Fruit fly (Drosophila melanogaster): Measurements from ENCODE around the gene Sema1a.

The Sema1a gene

dm6 chr2L:8679712-8680111 lies 137.8 kb downstream of the Sema1a start, which contains the start of gene CG9287:
TSS of gene CG9287 (minus strand) at chr2L:8679812.
- 0 out of 2 replicates have a peak, but pooled peaks have one; percentile 14 for TF ChIP-seq ap (GFP tag; IDR thresholded peaks at IDR 0.05)
- no peak for TF ChIP-seq psq (GFP tag; optimal IDR thresholded peaks at IDR 0.05)
- no peak for TF ChIP-seq dpn (GFP tag; optimal IDR thresholded peaks at IDR 0.05)

- TF ChIP-seq CG6854 (GFP tag; optimal IDR thresholded peaks at IDR 0.05) = no peak
- no peak for TF ChIP-seq HLH54F (GFP tag; optimal IDR thresholded peaks at IDR 0.05)
- TF ChIP-seq Dad (GFP tag; optimal IDR thresholded peaks at IDR 0.05) = no peak
- TF ChIP-seq CG15073 (GFP tag; optimal IDR thresholded peaks at IDR 0.05) = no peak
- TF ChIP-seq Drgx (GFP tag; IDR thresholded peaks at IDR 0.05) = no peak
- TF ChIP-seq unc-4 (GFP tag; IDR thresholded peaks at IDR 0.05; ENCODE audit: partially characterized antibody) = no peak
- TF ChIP-seq CG15011 (GFP tag; optimal IDR thresholded peaks at IDR 0.05) = no peak
- peak; percentile 78 for TF ChIP-seq amos (GFP tag; IDR thresholded peaks at IDR 0.05; ENCODE audit: partially characterized antibody)
- TF ChIP-seq Neu2 (GFP tag; optimal IDR thresholded peaks at IDR 0.05; ENCODE audit: borderline replicate concordance) = no peak
- peak; percentile 87 for TF ChIP-seq Opbp (GFP tag; IDR thresholded peaks at IDR 0.05; ENCODE audit: partially characterized antibody)
- TF ChIP-seq abd-A (tag; optimal IDR thresholded peaks at IDR 0.05) = no peak
- no peak for TF ChIP-seq trem (tag; optimal IDR thresholded peaks at IDR 0.05)
- TF ChIP-seq CG12071 (GFP tag; optimal IDR thresholded peaks at IDR 0.05) = no peak
- TF ChIP-seq Camta (GFP tag; optimal IDR thresholded peaks at IDR 0.05) = no peak
- peak; percentile 85 for TF ChIP-seq mld (GFP tag; IDR thresholded peaks at IDR 0.05; ENCODE audit: partially characterized antibody)
- no peak for TF ChIP-seq eyg (GFP tag; optimal IDR thresholded peaks at IDR 0.05)
- no peak for TF ChIP-seq gem (tag; optimal IDR thresholded peaks at IDR 0.05)
- TF ChIP-seq CG1792 (GFP tag; optimal IDR thresholded peaks at IDR 0.05) = no peak
- no peak for TF ChIP-seq exex (tag; optimal IDR thresholded peaks at IDR 0.05)
- no peak for TF ChIP-seq CG18262 (tag; optimal IDR thresholded peaks at IDR 0.05)
- no peak for TF ChIP-seq twi (tag; optimal IDR thresholded peaks at IDR 0.05)
- TF ChIP-seq CkIIα-i1 (GFP tag; IDR thresholded peaks at IDR 0.05) = no peak
- TF ChIP-seq Dip2 (GFP tag; IDR thresholded peaks at IDR 0.05) = no peak
- TF ChIP-seq Side (GFP tag; optimal IDR thresholded peaks at IDR 0.05) = no peak
- no peak for TF ChIP-seq sim (GFP tag; IDR thresholded peaks at IDR 0.05)
- TF ChIP-seq gsb (GFP tag; IDR thresholded peaks at IDR 0.05) = no peak
- no peak for TF ChIP-seq Fer3 (tag; optimal IDR thresholded peaks at IDR 0.05)
- TF ChIP-seq Hsf (GFP tag; optimal IDR thresholded peaks at IDR 0.05) = no peak
- no peak for TF ChIP-seq emc (GFP tag; optimal IDR thresholded peaks at IDR 0.05)
- no peak for TF ChIP-seq Dref (GFP tag; IDR thresholded peaks at IDR 0.05)
- no peak for TF ChIP-seq CG17359 (tag; optimal IDR thresholded peaks at IDR 0.05)
- no peak for TF ChIP-seq trh (GFP tag; optimal IDR thresholded peaks at IDR 0.05)
- TF ChIP-seq corto (GFP tag; optimal IDR thresholded peaks at IDR 0.05) = no peak
- no peak for TF ChIP-seq sqz (GFP tag; optimal IDR thresholded peaks at IDR 0.05)
- no peak for TF ChIP-seq PHDP (tag; optimal IDR thresholded peaks at IDR 0.05)
- no peak for TF ChIP-seq gt (GFP tag; IDR thresholded peaks at IDR 0.05)
- TF ChIP-seq zf30C (GFP tag; optimal IDR thresholded peaks at IDR 0.05) = no peak
- TF ChIP-seq HmgZ (tag; optimal IDR thresholded peaks at IDR 0.05) = no peak
- peak; percentile 61; the same call in 2 of the 3 replicates for TF ChIP-seq knrl (GFP tag; IDR thresholded peaks at IDR 0.05; ENCODE audit: partially characterized antibody)
- TF ChIP-seq D (optimal IDR thresholded peaks at IDR 0.05) = no peak
- no peak for TF ChIP-seq D (GFP tag; optimal IDR thresholded peaks at IDR 0.05)
- TF ChIP-seq Sox100B (GFP tag; optimal IDR thresholded peaks at IDR 0.05) = no peak
- no peak for TF ChIP-seq Hmr (GFP tag; optimal IDR thresholded peaks at IDR 0.05)
- no peak for TF ChIP-seq CG10366 (GFP tag; IDR thresholded peaks at IDR 0.05)
- TF ChIP-seq Lpt (GFP tag; optimal IDR thresholded peaks at IDR 0.05) = no peak
These were observed 141.5 kb downstream of the Sema1a start for dm6 chr2L:8683261-8684042.

Measured in whole organism, embryonic.